Worm (Caenorhabditis elegans): ENCODE results near the gene nspe-8.

ce11 chrII:12661930-12662329 lies 40.2 kb upstream of the nspe-8 start:
- TF ChIP-seq ztf-23 (GFP tag; IDR thresholded peaks at IDR 0.05) (no peak), med-1 (GFP tag; optimal IDR thresholded peaks at IDR 0.05; ENCODE audit: insufficient read depth) (no peak), flt-1 (GFP tag; IDR thresholded peaks at IDR 0.05) (no peak), ref-1 (GFP tag; conservative IDR thresholded peaks at IDR 0.05) (no peak), T22C8.4 (GFP tag; IDR thresholded peaks at IDR 0.05) (no peak), tab-1 (GFP tag; IDR thresholded peaks at IDR 0.05) (no peak), cog-1 (tag; optimal IDR thresholded peaks at IDR 0.05) (no peak), ztf-29 (GFP tag; IDR thresholded peaks at IDR 0.05) (no peak)

All from whole organism, midembryonic.